Worm (Caenorhabditis elegans) whole organism, late embryonic: ENCODE data around the gene F35A5.1.

Source experiments
- hlh-15 ChIP-seq: sonication (generic microtip); optimal IDR thresholded peaks from 2 replicates; lab custom pipeline; 2016; ENCODE audit warnings: missing genetic modification characterization, missing compliant biosample characterization
- pag-3 ChIP-seq: sonication (generic microtip); optimal IDR thresholded peaks from 2 replicates; lab custom pipeline; 2016; ENCODE audit warnings: missing compliant biosample characterization, missing genetic modification characterization, borderline replicate concordance

- TF ChIP-seq pag-3 (tag; lab: Kevin White, UChicago) (no peak), hlh-15 (tag; lab: Kevin White, UChicago) (no peak)
These were observed 16.6 kb downstream of the F35A5.1 start for ce11 chrX:3823869-3824268.
